Worm (Caenorhabditis elegans): ENCODE results near the gene F49C12.3.

DNA sequence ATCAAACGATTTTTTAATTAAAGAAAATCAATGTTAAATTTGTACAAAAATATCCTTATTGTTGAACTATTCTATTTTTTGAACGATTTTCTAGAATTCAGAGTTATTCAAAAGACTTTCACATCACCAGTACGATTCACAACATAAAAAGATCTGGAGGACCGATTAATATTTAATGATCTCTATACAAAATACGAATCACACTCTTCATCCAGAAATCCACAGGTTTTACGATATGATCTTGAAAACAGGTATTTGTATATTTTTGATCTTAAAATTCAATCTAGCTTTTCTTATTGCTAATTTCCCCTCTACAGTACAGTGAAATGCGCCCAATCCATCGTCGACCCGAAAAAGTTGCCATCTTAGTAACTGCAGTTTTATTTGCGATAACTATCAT, 4.4 kb downstream of the F49C12.3 start, which contains the start of gene F49C12.5:
- no peak for TF ChIP-seq Y79H2A.3 (GFP tag; conservative IDR thresholded peaks at IDR 0.05)
- no peak for TF ChIP-seq ztf-28 (GFP tag; IDR thresholded peaks at IDR 0.05)
- no peak for TF ChIP-seq ZK185.1 (tag; optimal IDR thresholded peaks at IDR 0.05; ENCODE audit: poor library complexity, severe bottlenecking)
